Worm (Caenorhabditis elegans): ENCODE measurements around the gene ubxn-4.

- TF ChIP-seq nhr-77 (tag; optimal IDR thresholded peaks at IDR 0.05) (no peak), nhr-76 (tag; optimal IDR thresholded peaks at IDR 0.05) (no peak)
Observed at ce11 chrIII:8375000-8375399, 30.4 kb downstream of the ubxn-4 start, which contains the start of gene met-2.
